Worm (Caenorhabditis elegans) whole organism, mixed stage, embryonic: ENCODE data around the gene igeg-1.

Experiments used
- M03D4.4 ChIP-seq: sonication (generic microtip); optimal IDR thresholded peaks from 2 replicates; lab custom pipeline; 2017; ENCODE audit warnings: mild to moderate bottlenecking, missing genetic modification characterization, missing compliant biosample characterization
- elt-1 ChIP-seq: sonication (generic microtip); optimal IDR thresholded peaks from 2 replicates; lab custom pipeline; 2017; ENCODE audit warnings: missing genetic modification characterization, mild to moderate bottlenecking, missing compliant biosample characterization, antibody characterized with exemption, moderate library complexity, borderline replicate concordance; ENCODE audit not compliant: insufficient read depth
- elt-3 ChIP-seq: fragments of 150-350 bp; optimal IDR thresholded peaks from 2 replicates; lab custom pipeline; 2014; ENCODE audit warnings: missing biosample characterization, missing genetic modification characterization
- lsy-2 ChIP-seq: fragments of 150-350 bp; optimal IDR thresholded peaks from 2 replicates; lab custom pipeline; 2014; ENCODE audit warnings: missing biosample characterization, missing genetic modification characterization
- mep-1 ChIP-seq: fragments of 150-350 bp; optimal IDR thresholded peaks from 2 replicates; lab custom pipeline; 2017; ENCODE audit warnings: missing biosample characterization, missing genetic modification reagents, missing genetic modification characterization, inconsistent platforms
- nhr-12 ChIP-seq: fragments of 150-350 bp; optimal IDR thresholded peaks from 2 replicates; lab custom pipeline; 2014; ENCODE audit warnings: missing biosample characterization, missing genetic modification characterization
- snpc-4 ChIP-seq: fragments of 150-350 bp; optimal IDR thresholded peaks from 2 replicates; lab custom pipeline; 2014; ENCODE audit warnings: missing biosample characterization, missing genetic modification characterization
- tbx-8 ChIP-seq: fragments of 200-800 bp; sonication (Bioruptor generic); optimal IDR thresholded peaks from 2 replicates; lab custom pipeline; 2018; ENCODE audit warnings: mild to moderate bottlenecking, missing genetic modification characterization, moderate library complexity, missing compliant biosample characterization
- unc-39 ChIP-seq: fragments of 150-350 bp; optimal IDR thresholded peaks from 2 replicates; lab custom pipeline; 2014; ENCODE audit warnings: missing biosample characterization, missing genetic modification characterization
- unc-62 ChIP-seq: fragments of 150-350 bp; optimal IDR thresholded peaks from 2 replicates; lab custom pipeline; 2014; ENCODE audit warnings: missing biosample characterization, missing genetic modification reagents, missing genetic modification characterization

DNA sequence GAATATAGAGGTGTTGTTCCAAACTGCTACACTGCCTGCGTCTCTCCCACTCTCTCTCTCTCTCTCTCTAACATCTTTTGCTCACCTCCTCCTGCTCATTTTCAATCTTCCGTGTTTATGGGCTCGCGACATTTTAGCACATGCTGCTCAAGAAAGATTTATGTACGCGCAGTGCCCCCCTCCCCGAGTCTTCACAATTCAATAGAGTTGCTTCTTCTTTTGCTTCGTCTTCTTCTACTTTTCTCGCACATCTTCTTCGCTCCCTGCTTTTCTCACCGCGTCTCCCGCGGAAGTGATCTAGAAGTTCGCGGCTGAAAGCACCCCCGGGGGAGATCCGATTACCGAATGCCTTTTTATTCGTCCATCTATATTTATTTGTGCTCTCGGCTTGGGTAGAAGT, 8.2 kb downstream of the igeg-1 start:
- TF ChIP-seq unc-39 (tag; lab: Kevin White, UChicago) (no peak), snpc-4 (tag; lab: Kevin White, UChicago) (no peak), mep-1 (tag; lab: Kevin White, UChicago) (no peak), elt-1 (tag; lab: Kevin White, UChicago) (no peak), lsy-2 (tag; lab: Kevin White, UChicago) (no peak), nhr-12 (tag; lab: Kevin White, UChicago) (no peak), unc-62 (no peak), M03D4.4 (no peak), tbx-8 (no peak), elt-3 (tag; lab: Kevin White, UChicago) (no peak)
